Worm (Caenorhabditis elegans) whole organism, mixed stage, embryonic: Measurements from ENCODE around the gene cyn-10.

Experiments used
- M03D4.4 ChIP-seq: sonication (generic microtip); optimal IDR thresholded peaks from 2 replicates; lab custom pipeline; 2017; ENCODE audit warnings: mild to moderate bottlenecking, missing genetic modification characterization, missing compliant biosample characterization
- ces-1 ChIP-seq: fragments of 150-350 bp; optimal IDR thresholded peaks from 2 replicates; lab custom pipeline; 2014; ENCODE audit warnings: missing biosample characterization, missing genetic modification reagents, missing genetic modification characterization
- elt-3 ChIP-seq: fragments of 150-350 bp; optimal IDR thresholded peaks from 2 replicates; lab custom pipeline; 2014; ENCODE audit warnings: missing biosample characterization, missing genetic modification characterization
- flh-1 ChIP-seq: fragments of 200-800 bp; sonication (Bioruptor generic); optimal IDR thresholded peaks from 2 replicates; lab custom pipeline; 2018; ENCODE audit warnings: mild to moderate bottlenecking, missing genetic modification characterization, moderate library complexity, missing compliant biosample characterization
- ham-2 ChIP-seq: fragments of 200-800 bp; sonication (Bioruptor generic); optimal IDR thresholded peaks from 2 replicates; lab custom pipeline; 2018; ENCODE audit warnings: mild to moderate bottlenecking, missing genetic modification characterization, missing compliant biosample characterization
- hlh-1 ChIP-seq: fragments of 150-350 bp; optimal IDR thresholded peaks from 2 replicates; lab custom pipeline; 2014; ENCODE audit warnings: missing biosample characterization, missing genetic modification reagents, missing genetic modification characterization
- lsy-2 ChIP-seq: fragments of 150-350 bp; optimal IDR thresholded peaks from 2 replicates; lab custom pipeline; 2014; ENCODE audit warnings: missing biosample characterization, missing genetic modification characterization
- mep-1 ChIP-seq: fragments of 150-350 bp; optimal IDR thresholded peaks from 2 replicates; lab custom pipeline; 2017; ENCODE audit warnings: missing biosample characterization, missing genetic modification reagents, missing genetic modification characterization, inconsistent platforms
- mls-2 ChIP-seq: sonication (generic microtip); optimal IDR thresholded peaks from 2 replicates; lab custom pipeline; 2016; ENCODE audit warnings: mild to moderate bottlenecking, missing genetic modification characterization, moderate library complexity, missing compliant biosample characterization
- nhr-12 ChIP-seq: fragments of 150-350 bp; optimal IDR thresholded peaks from 2 replicates; lab custom pipeline; 2014; ENCODE audit warnings: missing biosample characterization, missing genetic modification characterization
- nhr-28 ChIP-seq: fragments of 150-350 bp; optimal IDR thresholded peaks from 2 replicates; lab custom pipeline; 2014; ENCODE audit warnings: missing biosample characterization, missing genetic modification characterization
- pha-4 ChIP-seq: fragments of 150-350 bp; optimal IDR thresholded peaks from 2 replicates; lab custom pipeline; 2018; ENCODE audit warnings: missing biosample characterization, missing genetic modification reagents, missing genetic modification characterization
- sem-2 ChIP-seq: fragments of 200-800 bp; sonication (Bioruptor generic); optimal IDR thresholded peaks from 2 replicates; lab custom pipeline; 2018; ENCODE audit warnings: mild to moderate bottlenecking, missing genetic modification characterization, missing compliant biosample characterization
- sptf-1 ChIP-seq: sonication (generic microtip); optimal IDR thresholded peaks from 2 replicates; lab custom pipeline; 2017; ENCODE audit warnings: mild to moderate bottlenecking, missing genetic modification characterization, moderate library complexity, missing compliant biosample characterization
- unc-120 ChIP-seq: sonication (generic microtip); optimal IDR thresholded peaks from 2 replicates; lab custom pipeline; 2017; ENCODE audit warnings: missing genetic modification characterization, missing compliant biosample characterization; ENCODE audit not compliant: poor library complexity, severe bottlenecking
- unc-39 ChIP-seq: fragments of 150-350 bp; optimal IDR thresholded peaks from 2 replicates; lab custom pipeline; 2014; ENCODE audit warnings: missing biosample characterization, missing genetic modification characterization
- ztf-11 ChIP-seq: fragments of 150-350 bp; optimal IDR thresholded peaks from 2 replicates; lab custom pipeline; 2014; ENCODE audit warnings: missing biosample characterization, missing genetic modification characterization

The cyn-10 gene

DNA sequence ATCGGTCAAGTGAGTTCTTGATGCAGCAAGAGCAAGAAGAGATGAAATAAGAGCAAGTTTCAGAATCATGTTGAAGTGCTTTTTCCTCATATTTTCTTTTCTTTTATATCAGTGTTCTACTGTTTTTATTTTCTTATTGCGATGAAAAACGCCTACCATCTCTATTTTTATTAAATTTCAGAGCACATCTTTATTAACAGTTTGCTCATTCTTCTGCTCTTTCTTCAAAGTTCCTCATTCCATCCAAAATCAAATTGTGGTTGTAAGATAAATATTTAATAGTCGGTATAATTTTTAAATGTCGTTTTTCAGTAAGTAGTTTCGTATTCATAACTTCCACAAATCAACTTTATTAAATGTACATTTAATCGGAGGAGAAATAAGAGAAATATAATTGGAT is 40.7 kb downstream of the cyn-10 start, which contains the start of gene C44B7.5:
Gene C44B7.5 (minus strand): TSS at position 101 of the 400 bp plus-strand sequence.
- TF ChIP-seq M03D4.4 (tag; lab: Kevin White, UChicago) (no peak), sptf-1 (tag; lab: Kevin White, UChicago) (no peak), mep-1 (tag; lab: Kevin White, UChicago) (no peak), lsy-2 (tag; lab: Kevin White, UChicago) (no peak), ham-2 (GFP tag; lab: Kevin White, UChicago) (no peak), mls-2 (tag; lab: Kevin White, UChicago) (no peak), elt-3 (tag; lab: Kevin White, UChicago) (no peak), hlh-1 (tag; lab: Kevin White, UChicago) (no peak)

DNA sequence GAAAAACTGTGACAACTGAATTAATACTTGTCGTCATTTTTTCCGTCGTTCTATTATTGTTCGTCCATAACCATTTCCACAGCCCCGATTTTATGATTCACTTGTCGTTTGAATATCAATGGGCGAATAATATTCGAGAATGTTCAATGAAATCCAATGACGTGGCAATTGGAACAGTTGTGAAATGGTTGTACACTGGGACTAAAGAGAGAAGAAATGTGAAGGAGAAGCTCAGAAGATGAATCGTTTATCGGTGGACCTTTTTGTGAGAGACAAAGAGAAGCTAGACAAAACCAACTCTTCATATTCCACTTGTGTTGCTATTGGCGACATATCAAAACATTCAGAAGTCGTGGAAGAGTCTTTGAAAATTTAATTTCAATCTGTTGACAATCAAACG is 42.4 kb downstream of the cyn-10 start, which contains the start of gene clhm-1:
Gene clhm-1 (minus strand): TSS at position 207 of the 400 bp plus-strand sequence.
- TF ChIP-seq unc-120 (no peak), hlh-1 (tag; lab: Kevin White, UChicago) (peak; percentile 62), ztf-11 (tag; lab: Kevin White, UChicago) (no peak)

DNA sequence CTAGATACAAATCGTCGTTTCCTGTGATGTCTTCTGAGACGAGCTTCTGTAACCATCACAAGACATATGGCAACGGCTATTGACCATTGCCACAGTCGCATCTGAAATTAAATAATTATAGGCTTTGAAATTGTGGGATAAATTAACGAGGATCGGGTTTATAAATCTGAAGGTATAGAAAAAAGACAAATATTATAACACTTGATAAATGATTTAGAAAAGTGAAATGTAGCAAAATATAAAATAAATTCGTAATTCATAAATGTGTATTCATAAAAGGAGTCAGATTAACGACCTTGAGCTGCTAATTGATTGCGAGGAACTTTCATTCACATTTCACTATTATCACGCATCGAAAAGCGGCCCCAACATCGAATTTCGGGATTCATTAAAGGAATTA is 49.5 kb downstream of the cyn-10 start, which contains the start of gene aff-1:
Gene aff-1 (minus strand): TSS at position 101 of the 400 bp plus-strand sequence.
- TF ChIP-seq nhr-12 (tag; lab: Kevin White, UChicago) (no peak), elt-3 (tag; lab: Kevin White, UChicago) (no peak), mep-1 (tag; lab: Kevin White, UChicago) (no peak), nhr-28 (tag; lab: Kevin White, UChicago) (no peak), ces-1 (GFP tag; lab: Kevin White, UChicago) (no peak), sem-2 (GFP tag; lab: Kevin White, UChicago) (no peak), unc-39 (tag; lab: Kevin White, UChicago) (no peak), unc-120 (no peak), flh-1 (GFP tag; lab: Kevin White, UChicago) (no peak), sptf-1 (tag; lab: Kevin White, UChicago) (no peak), hlh-1 (tag; lab: Kevin White, UChicago) (no peak), pha-4 (tag; lab: Kevin White, UChicago) (no peak)
